Fruit fly (Drosophila melanogaster) whole organism, wandering third instar larva: ENCODE data around the gene Rhp.

Experiments
- CG9705 ChIP-seq: fragments of 200-800 bp; sonication (Bioruptor generic); optimal IDR thresholded peaks from 2 replicates; lab custom pipeline; 2018; ENCODE audit warnings: missing biosample characterization, mild to moderate bottlenecking, missing genetic modification characterization
- Hr78 ChIP-seq: fragments of >200 bp; optimal IDR thresholded peaks from 2 replicates; lab custom pipeline; 2017; ENCODE audit warnings: missing biosample characterization, missing genetic modification characterization
- Hr83 ChIP-seq: fragments of 200-300 bp; sonication (Bioruptor generic); optimal IDR thresholded peaks from 2 replicates; lab custom pipeline; 2016; ENCODE audit warnings: missing biosample characterization, mild to moderate bottlenecking, missing genetic modification characterization, moderate library complexity; ENCODE audit not compliant: poor library complexity, severe bottlenecking
- Mio ChIP-seq: sonication (Bioruptor generic); optimal IDR thresholded peaks from 2 replicates; lab custom pipeline; 2016; ENCODE audit warnings: missing biosample characterization, missing genetic modification characterization
- br ChIP-seq: fragments of 200-800 bp; sonication (Bioruptor generic); optimal IDR thresholded peaks from 2 replicates; lab custom pipeline; 2016; ENCODE audit warnings: missing biosample characterization, missing genetic modification characterization
- dmrt93B ChIP-seq: fragments of 200-800 bp; sonication (Bioruptor generic); optimal IDR thresholded peaks from 2 replicates; lab custom pipeline; 2018; ENCODE audit warnings: missing biosample characterization, mild to moderate bottlenecking, missing genetic modification characterization
- h ChIP-seq: fragments of 200-800 bp; sonication (Bioruptor generic); optimal IDR thresholded peaks from 3 replicates; lab custom pipeline; 2016; ENCODE audit warnings: missing biosample characterization, mild to moderate bottlenecking, missing genetic modification characterization
- lola ChIP-seq: fragments of >200 bp; optimal IDR thresholded peaks from 2 replicates; lab custom pipeline; 2017; ENCODE audit warnings: missing biosample characterization, missing genetic modification characterization
- rgr ChIP-seq: fragments of 200-800 bp; sonication (Bioruptor generic); optimal IDR thresholded peaks from 3 replicates; lab custom pipeline; 2016; ENCODE audit warnings: missing biosample characterization, mild to moderate bottlenecking, missing genetic modification characterization

dm6 chrX:15812615-15812995 is 23.9 kb downstream of the Rhp start:
- TF ChIP-seq Hr83 (GFP tag; lab: Kevin White, UChicago) (no peak), dmrt93B (GFP tag; lab: Kevin White, UChicago) (no peak), Hr78 (GFP tag; lab: Kevin White, UChicago) (no peak), CG9705 (GFP tag; lab: Kevin White, UChicago) (no peak), h (GFP tag; lab: Kevin White, UChicago) (no peak), br (GFP tag; lab: Kevin White, UChicago) (no peak), rgr (GFP tag; lab: Kevin White, UChicago) (no peak), lola (GFP tag; lab: Kevin White, UChicago) (no peak), Mio (no peak)
